Fruit fly (Drosophila melanogaster): ENCODE measurements around the gene CG9702.

DNA sequence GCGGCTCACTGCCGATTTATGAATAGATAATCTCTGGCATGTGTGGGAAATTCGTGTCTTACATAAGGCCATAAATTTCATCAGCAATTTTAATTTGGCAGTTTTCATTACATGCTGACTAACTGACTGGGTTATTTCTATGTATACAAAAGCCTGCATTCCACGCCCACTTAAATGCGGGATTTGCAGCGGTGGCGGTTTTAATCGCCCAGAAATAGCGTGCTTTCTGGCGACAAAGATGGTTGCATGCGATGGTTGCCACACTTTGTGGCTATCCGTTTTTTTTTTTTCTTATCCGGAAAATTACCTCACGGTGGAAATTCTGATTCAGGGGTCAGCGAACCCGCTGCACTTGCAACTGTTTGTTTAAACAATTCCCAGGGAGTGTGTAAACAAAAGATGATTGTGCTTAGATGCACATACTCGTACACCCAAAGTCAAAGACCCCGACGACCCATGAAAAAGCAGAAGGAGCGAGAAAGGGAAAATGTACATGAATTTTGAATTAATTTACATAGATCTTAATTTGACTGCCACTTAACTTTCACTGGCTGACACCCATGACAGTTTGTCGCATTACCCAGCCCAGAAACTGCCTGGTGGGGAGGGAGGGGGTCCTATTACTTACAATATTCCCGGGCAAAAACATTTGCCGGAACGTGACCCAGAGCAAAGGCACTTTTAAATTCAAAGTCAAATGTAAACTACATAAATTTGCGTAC lies 12.9 kb upstream of the CG9702 start:
- TF ChIP-seq CrebA (GFP tag; optimal IDR thresholded peaks at IDR 0.05; ENCODE audit: borderline replicate concordance) = no peak
- TF ChIP-seq dsf (GFP tag; optimal IDR thresholded peaks at IDR 0.05; ENCODE audit: borderline replicate concordance) = no peak
- TF ChIP-seq Myc (optimal IDR thresholded peaks at IDR 0.05) = no peak
- TF ChIP-seq jim (GFP tag; optimal IDR thresholded peaks at IDR 0.05) = no peak
- TF ChIP-seq Jra (GFP tag; optimal IDR thresholded peaks at IDR 0.05) = no peak
- no peak for TF ChIP-seq Mio (GFP tag; optimal IDR thresholded peaks at IDR 0.05)
- TF ChIP-seq Dfd (GFP tag; optimal IDR thresholded peaks at IDR 0.05) = no peak
- TF ChIP-seq Rel (GFP tag; optimal IDR thresholded peaks at IDR 0.05) = no peak
- TF ChIP-seq Rel (tag; optimal IDR thresholded peaks at IDR 0.05) = no peak
- TF ChIP-seq GATAd (GFP tag; optimal IDR thresholded peaks at IDR 0.05) = no peak
- no peak for TF ChIP-seq OdsH (GFP tag; optimal IDR thresholded peaks at IDR 0.05)
- no peak for TF ChIP-seq h (GFP tag; optimal IDR thresholded peaks at IDR 0.05)
- TF ChIP-seq Hr78 (GFP tag; optimal IDR thresholded peaks at IDR 0.05) = no peak
- TF ChIP-seq foxo (GFP tag; optimal IDR thresholded peaks at IDR 0.05) = no peak
- no peak for TF ChIP-seq sage (GFP tag; optimal IDR thresholded peaks at IDR 0.05)
